Fruit fly (Drosophila melanogaster) whole organism, embryonic: Measurements from ENCODE around the gene Jhbp5.

Source experiments
- Ada2b ChIP-seq: fragments of 200-800 bp; sonication (Bioruptor generic); IDR thresholded peaks from 2 replicates; pipeline ENCODE4 v1.3.6; 2022; ENCODE audit warnings: missing biosample characterization, missing genetic modification characterization
- C15 ChIP-seq: fragments of 200-800 bp; sonication (Bioruptor generic); IDR thresholded peaks from 3 replicates; pipeline ENCODE4 v1.3.6; 2022; ENCODE audit warnings: missing biosample characterization, missing genetic modification characterization
- CG14050 ChIP-seq: fragments of 200-800 bp; sonication (Bioruptor generic); IDR thresholded peaks from 3 replicates; pipeline ENCODE4 v1.3.6; 2022; ENCODE audit warnings: missing biosample characterization, missing genetic modification characterization
- CG14441 ChIP-seq: fragments of 200-800 bp; sonication (Bioruptor generic); IDR thresholded peaks from 2 replicates; pipeline ENCODE4 v1.3.6; 2022; ENCODE audit warnings: missing biosample characterization, missing genetic modification characterization
- CG16813 ChIP-seq: fragments of 200-800 bp; sonication (Bioruptor generic); IDR thresholded peaks from 3 replicates; pipeline ENCODE4 v1.3.6; 2022; ENCODE audit warnings: missing biosample characterization, missing genetic modification characterization; ENCODE audit not compliant: partially characterized antibody
- CG17912 ChIP-seq: fragments of 200-800 bp; sonication (Bioruptor generic); optimal IDR thresholded peaks from 2 replicates; lab custom pipeline; 2018; ENCODE audit warnings: missing biosample characterization, mild to moderate bottlenecking, missing genetic modification characterization
- CG18599 ChIP-seq: fragments of 200-800 bp; sonication (Bioruptor generic); optimal IDR thresholded peaks from 3 replicates; lab custom pipeline; 2017; ENCODE audit warnings: missing biosample characterization, missing genetic modification characterization, mild to moderate bottlenecking, moderate library complexity, missing genetic modification reagents
- CG18764 ChIP-seq: fragments of 200-800 bp; sonication (Bioruptor generic); optimal IDR thresholded peaks from 3 replicates; lab custom pipeline; 2016; ENCODE audit warnings: missing biosample characterization, missing genetic modification characterization
- CG2889 ChIP-seq: fragments of 200-800 bp; sonication (Bioruptor generic); IDR thresholded peaks from 3 replicates; pipeline ENCODE4 v1.3.6; 2022; ENCODE audit warnings: missing biosample characterization, missing genetic modification characterization
- CG30403 ChIP-seq: fragments of 200-800 bp; sonication (Bioruptor generic); optimal IDR thresholded peaks from 3 replicates; lab custom pipeline; 2016; ENCODE audit warnings: missing biosample characterization, missing genetic modification characterization
- CG3847 ChIP-seq: fragments of 200-800 bp; sonication (Bioruptor generic); IDR thresholded peaks from 2 replicates; pipeline ENCODE4 v1.3.6; 2022; ENCODE audit warnings: missing biosample characterization, missing genetic modification characterization
- CG5245 ChIP-seq: fragments of 200-800 bp; sonication (Bioruptor generic); optimal IDR thresholded peaks from 3 replicates; lab custom pipeline; 2016; ENCODE audit warnings: missing biosample characterization, missing genetic modification characterization
- CG5953 ChIP-seq: fragments of 200-800 bp; sonication (Bioruptor generic); IDR thresholded peaks from 2 replicates; pipeline ENCODE4 v1.3.6; 2022; ENCODE audit warnings: missing biosample characterization, missing genetic modification characterization
- CG6813 ChIP-seq: fragments of 200-800 bp; sonication (Bioruptor generic); optimal IDR thresholded peaks from 2 replicates; lab custom pipeline; 2017; ENCODE audit warnings: missing biosample characterization, missing genetic modification characterization, mild to moderate bottlenecking, moderate library complexity, missing genetic modification reagents
- CG8924 ChIP-seq: fragments of 200-800 bp; optimal IDR thresholded peaks from 3 replicates; lab custom pipeline; 2019; ENCODE audit warnings: missing biosample characterization, mild to moderate bottlenecking, missing genetic modification characterization, moderate library complexity
- CG8944 ChIP-seq: fragments of 200-800 bp; sonication (Bioruptor generic); optimal IDR thresholded peaks from 3 replicates; lab custom pipeline; 2016; ENCODE audit warnings: missing biosample characterization, missing genetic modification characterization
- CG9215 ChIP-seq: fragments of 200-800 bp; sonication (Bioruptor generic); IDR thresholded peaks from 2 replicates; pipeline ENCODE4 v1.3.6; 2022; ENCODE audit warnings: missing biosample characterization, missing genetic modification characterization
- CG9932 ChIP-seq: fragments of 200-800 bp; sonication (Bioruptor generic); IDR thresholded peaks from 2 replicates; pipeline ENCODE4 v1.3.6; 2022; ENCODE audit warnings: missing biosample characterization, missing genetic modification characterization
- Chrac-16 ChIP-seq: fragments of 200-800 bp; sonication (Bioruptor generic); optimal IDR thresholded peaks from 3 replicates; lab custom pipeline; 2016; ENCODE audit warnings: missing biosample characterization, missing genetic modification characterization
- D ChIP-seq, 2 experiments: fragments of 200-800 bp in 1 of 2; fragments of >200 bp in 1 of 2; sonication (Bioruptor generic) in 1 of 2; optimal IDR thresholded peaks; 2 replicates in 1 of 2; 3 replicates in 1 of 2; lab custom pipeline; 2017; ENCODE audit warnings: mild to moderate bottlenecking in 1 of 2, missing biosample characterization in 1 of 2, missing genetic modification characterization in 1 of 2, missing genetic modification reagents in 1 of 2
- Dip3 ChIP-seq: fragments of 200-800 bp; sonication (Bioruptor generic); optimal IDR thresholded peaks from 3 replicates; lab custom pipeline; 2016; ENCODE audit warnings: missing biosample characterization, missing genetic modification characterization
- Dll ChIP-seq: fragments of 200-800 bp; sonication (Bioruptor generic); IDR thresholded peaks from 4 replicates; pipeline ENCODE4 v1.3.6; 2022; ENCODE audit warnings: missing biosample characterization, missing genetic modification characterization; ENCODE audit not compliant: partially characterized antibody
- Gug ChIP-seq: fragments of 200-800 bp; sonication (Bioruptor generic); IDR thresholded peaks from 4 replicates; pipeline ENCODE4 v1.3.6; 2022; ENCODE audit warnings: missing biosample characterization, missing genetic modification characterization
- Nf-YC ChIP-seq: fragments of 200-800 bp; optimal IDR thresholded peaks from 3 replicates; lab custom pipeline; 2019; ENCODE audit warnings: missing biosample characterization, mild to moderate bottlenecking, missing genetic modification characterization, moderate library complexity
- Optix ChIP-seq: fragments of 200-800 bp; sonication (Bioruptor generic); IDR thresholded peaks from 3 replicates; pipeline ENCODE4 v1.3.6; 2022; ENCODE audit warnings: missing biosample characterization, missing genetic modification characterization
- Pdp1 ChIP-seq, 2 experiments: fragments of 200-800 bp; sonication (Bioruptor generic); optimal IDR thresholded peaks; 3 replicates each; lab custom pipeline; 2016; ENCODE audit warnings: missing biosample characterization in 2 of 2, missing genetic modification characterization in 2 of 2, mild to moderate bottlenecking in 1 of 2, moderate library complexity in 1 of 2
- Scr ChIP-seq: fragments of 200-800 bp; sonication (Bioruptor generic); IDR thresholded peaks from 2 replicates; pipeline ENCODE4 v1.3.6; 2022; ENCODE audit warnings: missing biosample characterization, missing genetic modification characterization; ENCODE audit not compliant: partially characterized antibody
- Sox102F ChIP-seq: fragments of 200-800 bp; sonication (Bioruptor generic); optimal IDR thresholded peaks from 2 replicates; lab custom pipeline; 2018; ENCODE audit warnings: missing biosample characterization, mild to moderate bottlenecking, missing genetic modification characterization, moderate library complexity
- Tbp ChIP-seq: fragments of >200 bp; optimal IDR thresholded peaks from 2 replicates; lab custom pipeline; 2018; ENCODE audit warnings: missing biosample characterization, missing genetic modification characterization
- ab ChIP-seq: fragments of 200-800 bp; sonication (Bioruptor generic); optimal IDR thresholded peaks from 2 replicates; lab custom pipeline; 2016; ENCODE audit warnings: missing biosample characterization, missing genetic modification characterization
- bigmax ChIP-seq: fragments of 200-800 bp; sonication (Bioruptor generic); optimal IDR thresholded peaks from 2 replicates; lab custom pipeline; 2018; ENCODE audit warnings: missing biosample characterization, mild to moderate bottlenecking, missing genetic modification characterization
- caup ChIP-seq: fragments of 200-800 bp; sonication (Bioruptor generic); optimal IDR thresholded peaks from 3 replicates; lab custom pipeline; 2017; ENCODE audit warnings: missing biosample characterization, mild to moderate bottlenecking, missing genetic modification characterization, moderate library complexity; ENCODE audit not compliant: severe bottlenecking
- danr ChIP-seq: fragments of 200-800 bp; sonication (Bioruptor generic); IDR thresholded peaks from 2 replicates; pipeline ENCODE4 v1.3.6; 2022; ENCODE audit warnings: missing biosample characterization, missing genetic modification characterization
- disco-r ChIP-seq: fragments of 200-800 bp; sonication (Bioruptor generic); optimal IDR thresholded peaks from 2 replicates; lab custom pipeline; 2016; ENCODE audit warnings: missing biosample characterization, missing genetic modification characterization
- dpn ChIP-seq, 2 experiments: fragments of 200-800 bp; sonication (Bioruptor generic); optimal IDR thresholded peaks; 3 replicates each; lab custom pipeline; 2016; ENCODE audit warnings: missing biosample characterization in 2 of 2, missing genetic modification characterization in 2 of 2
- fd102C ChIP-seq: fragments of 200-800 bp; sonication (Bioruptor generic); optimal IDR thresholded peaks from 2 replicates; lab custom pipeline; 2018; ENCODE audit warnings: missing biosample characterization, mild to moderate bottlenecking, missing genetic modification characterization, moderate library complexity
- fu2 ChIP-seq: fragments of 200-800 bp; sonication (Bioruptor generic); optimal IDR thresholded peaks from 2 replicates; lab custom pipeline; 2016; ENCODE audit warnings: missing biosample characterization, missing genetic modification characterization
- h ChIP-seq: fragments of >200 bp; optimal IDR thresholded peaks from 2 replicates; lab custom pipeline; 2017
- her ChIP-seq: fragments of 200-800 bp; sonication (Bioruptor generic); optimal IDR thresholded peaks from 2 replicates; lab custom pipeline; 2016; ENCODE audit warnings: missing biosample characterization, missing genetic modification characterization
- hkb ChIP-seq, 2 experiments: fragments of 200-800 bp in 1 of 2; fragments of >200 bp in 1 of 2; sonication (Bioruptor generic) in 1 of 2; IDR thresholded peaks in 1 of 2; optimal IDR thresholded peaks in 1 of 2; 2 replicates each; pipeline versions ENCODE4 v1.3.6 to Lab custom; 2017 to 2022; ENCODE audit warnings: missing biosample characterization in 1 of 2, missing genetic modification characterization in 1 of 2
- pfk ChIP-seq: fragments of 200-800 bp; sonication (Bioruptor generic); optimal IDR thresholded peaks from 2 replicates; lab custom pipeline; 2018; ENCODE audit warnings: missing biosample characterization, mild to moderate bottlenecking, missing genetic modification characterization, moderate library complexity
- psq ChIP-seq: fragments of 200-800 bp; sonication (Bioruptor generic); optimal IDR thresholded peaks from 2 replicates; lab custom pipeline; 2017; ENCODE audit warnings: missing biosample characterization, missing genetic modification characterization
- pum ChIP-seq: fragments of 200-800 bp; sonication (Bioruptor generic); optimal IDR thresholded peaks from 2 replicates; lab custom pipeline; 2016; ENCODE audit warnings: missing biosample characterization, missing genetic modification characterization
- pzg ChIP-seq: fragments of 200-800 bp; sonication (Bioruptor generic); optimal IDR thresholded peaks from 3 replicates; lab custom pipeline; 2018; ENCODE audit warnings: missing biosample characterization, mild to moderate bottlenecking, missing genetic modification characterization, moderate library complexity
- repo ChIP-seq: fragments of 200-800 bp; sonication (Bioruptor generic); optimal IDR thresholded peaks from 2 replicates; lab custom pipeline; 2016; ENCODE audit warnings: missing biosample characterization, missing genetic modification characterization
- sens-2 ChIP-seq: fragments of 200-800 bp; sonication (Bioruptor generic); IDR thresholded peaks from 2 replicates; pipeline ENCODE4 v1.3.6; 2022; ENCODE audit warnings: missing biosample characterization, missing genetic modification characterization
- ssp ChIP-seq: fragments of 200-800 bp; sonication (Bioruptor generic); IDR thresholded peaks from 2 replicates; pipeline ENCODE4 v1.3.6; 2022; ENCODE audit warnings: missing biosample characterization, missing genetic modification characterization
- vfl ChIP-seq: fragments of 200-800 bp; sonication (Bioruptor generic); optimal IDR thresholded peaks from 2 replicates; lab custom pipeline; 2016; ENCODE audit warnings: missing biosample characterization, missing genetic modification characterization
- yki ChIP-seq: fragments of >200 bp; optimal IDR thresholded peaks from 3 replicates; lab custom pipeline; 2018
- zf30C ChIP-seq: fragments of 200-800 bp; sonication (Bioruptor generic); optimal IDR thresholded peaks from 3 replicates; lab custom pipeline; 2018; ENCODE audit warnings: missing biosample characterization, mild to moderate bottlenecking, missing genetic modification characterization

Jhbp5 gene

dm6 chr3R:16025587-16026223, 20.2 kb downstream of the Jhbp5 start, which contains the start of gene pnr (continued):
- TF ChIP-seq psq (GFP tag; lab: Kevin White, UChicago) (no peak), sens-2 (GFP tag; lab: Robert Waterston, UW) (peak; percentile 12; the same call in 1 of the 2 replicates), dpn (GFP tag; optimal IDR thresholded peaks at IDR 0.05; lab: Kevin White, UChicago) (no peak), Sox102F (no peak), repo (GFP tag; lab: Kevin White, UChicago) (no peak), Dip3 (GFP tag; lab: Kevin White, UChicago) (no peak), CG18764 (GFP tag; lab: Kevin White, UChicago) (no peak), Optix (GFP tag; lab: Robert Waterston, UW) (no peak), Scr (GFP tag; lab: Robert Waterston, UW) (peak; percentile 53), CG16813 (no peak), pum (GFP tag; lab: Kevin White, UChicago) (no peak), CG8924 (tag; lab: Kevin White, UChicago) (no peak), CG8944 (GFP tag; lab: Kevin White, UChicago) (no peak), Dll (GFP tag; lab: Robert Waterston, UW) (0 out of 4 replicates have a peak, but pooled peaks have one; percentile 32), CG18599 (GFP tag; lab: Kevin White, UChicago) (no peak), fu2 (GFP tag; lab: Kevin White, UChicago) (no peak), CG17912 (GFP tag; lab: Kevin White, UChicago) (no peak), bigmax (GFP tag; lab: Kevin White, UChicago) (no peak), Pdp1 (GFP tag; optimal IDR thresholded peaks at IDR 0.05; lab: Kevin White, UChicago) (peak in 1 of 2 experiments; percentile 86), ssp (GFP tag; lab: Robert Waterston, UW) (no peak), yki (lab: Kevin White, UChicago) (no peak), h (lab: Kevin White, UChicago) (no peak), danr (GFP tag; lab: Robert Waterston, UW) (no peak), zf30C (GFP tag; lab: Kevin White, UChicago) (no peak), CG30403 (GFP tag; lab: Kevin White, UChicago) (no peak), disco-r (GFP tag; lab: Kevin White, UChicago) (no peak), D (optimal IDR thresholded peaks at IDR 0.05; lab: Kevin White, UChicago) (peak; percentile 66), D (GFP tag; optimal IDR thresholded peaks at IDR 0.05; lab: Kevin White, UChicago) (no peak), CG6813 (GFP tag; lab: Kevin White, UChicago) (peak; percentile 25), vfl (GFP tag; lab: Kevin White, UChicago) (no peak), CG3847 (0 out of 2 replicates have a peak, but pooled peaks have one; percentile 12), her (GFP tag; lab: Kevin White, UChicago) (no peak), CG14441 (no peak; the same call in 1 of the 2 replicates), caup (GFP tag; lab: Kevin White, UChicago) (peak; percentile 42), CG14050 (no peak), C15 (GFP tag; lab: Robert Waterston, UW) (no peak), pfk (no peak), Chrac-16 (GFP tag; lab: Kevin White, UChicago) (no peak), hkb (optimal IDR thresholded peaks at IDR 0.05; lab: Kevin White, UChicago) (no peak), hkb (GFP tag; IDR thresholded peaks at IDR 0.05; lab: Robert Waterston, UW) (peak; percentile 41; the same call in 1 of the 2 replicates), CG9215 (GFP tag; lab: Robert Waterston, UW) (no peak), ab (no peak), Gug (GFP tag; lab: Robert Waterston, UW) (no peak), CG9932 (GFP tag; lab: Robert Waterston, UW) (no peak), Nf-YC (tag; lab: Kevin White, UChicago) (peak; percentile 100), CG5953 (GFP tag; lab: Robert Waterston, UW) (no peak), pzg (GFP tag; lab: Kevin White, UChicago) (no peak), CG5245 (GFP tag; lab: Kevin White, UChicago) (no peak), Tbp (GFP tag; lab: Kevin White, UChicago) (no peak), CG2889 (GFP tag; lab: Robert Waterston, UW) (no peak), fd102C (GFP tag; lab: Kevin White, UChicago) (no peak), Ada2b (GFP tag; lab: Robert Waterston, UW) (no peak)
